Worm (Caenorhabditis elegans): ENCODE measurements around the gene nhx-1.
A peak's percentile ranks its signal among the peaks of the same experiment; 100 is the strongest.

The nhx-1 gene

DNA sequence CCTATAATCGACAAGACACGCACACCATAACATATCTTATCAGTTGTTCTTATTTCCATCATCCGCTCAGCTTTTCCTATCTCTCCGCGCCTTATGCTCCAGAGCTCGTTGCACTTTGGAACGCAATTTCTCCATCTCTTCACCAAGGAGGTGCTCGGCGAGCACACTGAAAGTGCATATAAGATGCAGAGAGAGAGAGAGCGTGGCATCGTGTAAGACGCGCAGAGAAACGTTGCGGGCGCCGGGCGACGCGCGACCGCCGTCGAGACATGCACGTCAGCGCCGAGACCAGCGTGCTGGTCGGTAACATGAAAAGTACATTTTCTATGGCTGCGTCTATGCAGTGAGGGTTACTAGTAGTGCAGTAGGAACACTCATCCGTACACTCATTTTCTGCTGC, 7.6 kb downstream of the nhx-1 start (continued):
- TF ChIP-seq snpc-4 (GFP tag; optimal IDR thresholded peaks at IDR 0.05) (peak; percentile 62), snpc-4 (tag; optimal IDR thresholded peaks at IDR 0.05) (peak; percentile 67 to 91 (median 82)), lag-1 (GFP tag; IDR thresholded peaks at IDR 0.05) (no peak), ztf-18 (tag; optimal IDR thresholded peaks at IDR 0.05) (peak; percentile 37), tbp1 (GFP tag; optimal IDR thresholded peaks at IDR 0.05) (no peak), somi-1 (GFP tag; optimal IDR thresholded peaks at IDR 0.05) (peak; percentile 39)

DNA sequence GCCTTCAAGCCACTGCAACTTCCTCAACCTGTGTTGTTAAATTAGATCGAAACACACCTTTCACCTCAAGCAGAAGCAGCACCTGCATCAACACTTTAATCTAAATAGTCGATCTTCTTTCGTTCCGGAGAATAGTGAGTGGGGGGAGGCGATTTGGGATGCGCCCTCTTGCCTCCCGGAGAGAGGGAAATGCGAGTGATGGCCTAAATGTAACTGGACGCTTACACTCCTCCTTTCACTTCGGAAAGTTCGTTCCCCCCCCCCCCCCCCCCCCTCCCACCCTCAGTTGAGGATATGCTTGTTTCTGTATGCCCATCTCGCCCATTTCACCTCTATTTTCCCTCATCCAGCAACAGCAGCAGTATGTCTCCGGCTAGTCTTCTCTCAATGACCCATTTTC, 12.1 kb downstream of the nhx-1 start:
- TF ChIP-seq egrh-3 (GFP tag; IDR thresholded peaks at IDR 0.05) (peak; percentile 56; the same call in 1 of the 2 replicates), nfyb-1 (GFP tag; IDR thresholded peaks at IDR 0.05) (no peak), zfh-2 (GFP tag; conservative IDR thresholded peaks at IDR 0.05) (peak; percentile 76), dpl-1 (GFP tag; optimal IDR thresholded peaks at IDR 0.05) (no peak)

DNA sequence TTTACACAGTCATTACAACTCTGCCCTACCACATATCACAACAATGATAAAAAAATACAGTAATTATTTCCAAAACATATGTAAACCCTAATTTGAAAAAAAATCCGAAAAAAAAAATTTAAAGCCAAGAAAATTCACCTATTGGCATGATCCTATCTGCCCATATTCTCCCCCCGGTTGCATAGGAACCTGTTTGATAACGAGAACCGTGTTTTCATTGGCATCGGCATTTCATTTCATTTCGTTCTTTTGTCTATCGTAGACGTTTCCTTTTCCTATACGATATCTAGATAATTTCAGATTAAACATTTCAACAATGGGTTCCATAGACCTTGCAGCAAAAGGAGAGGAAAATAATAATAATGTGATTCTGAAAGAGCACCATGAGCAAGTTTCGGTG, 13.6 kb downstream of the nhx-1 start, which contains the start of gene mboa-1:
TSS of gene mboa-1 (plus strand) at position 301 of the 400 bp plus-strand sequence.
- TF ChIP-seq tbp1 (GFP tag; optimal IDR thresholded peaks at IDR 0.05) (no peak), lin-35 (GFP tag; optimal IDR thresholded peaks at IDR 0.05) (no peak), madf-8 (GFP tag; conservative IDR thresholded peaks at IDR 0.05) (no peak), C06A6.2 (GFP tag; conservative IDR thresholded peaks at IDR 0.05) (no peak), F52B5.7 (tag; optimal IDR thresholded peaks at IDR 0.05) (no peak), hlh-26 (GFP tag; conservative IDR thresholded peaks at IDR 0.05) (no peak), B0336.3 (GFP tag; IDR thresholded peaks at IDR 0.05) (no peak), athp-1 (tag; optimal IDR thresholded peaks at IDR 0.05) (no peak), F37B4.10 (GFP tag; IDR thresholded peaks at IDR 0.05) (no peak), madf-10 (tag; optimal IDR thresholded peaks at IDR 0.05) (no peak), cebp-1 (GFP tag; IDR thresholded peaks at IDR 0.05) (no peak), cebp-1 (tag; optimal IDR thresholded peaks at IDR 0.05) (no peak), nhr-179 (tag; optimal IDR thresholded peaks at IDR 0.05) (no peak), T07F8.4 (tag; optimal IDR thresholded peaks at IDR 0.05) (no peak), ztf-28 (GFP tag; IDR thresholded peaks at IDR 0.05) (no peak), egl-18 (GFP tag; IDR thresholded peaks at IDR 0.05) (no peak), ceh-27 (GFP tag; optimal IDR thresholded peaks at IDR 0.05) (no peak), ZK185.1 (tag; optimal IDR thresholded peaks at IDR 0.05; ENCODE audit: poor library complexity, severe bottlenecking) (no peak)

DNA sequence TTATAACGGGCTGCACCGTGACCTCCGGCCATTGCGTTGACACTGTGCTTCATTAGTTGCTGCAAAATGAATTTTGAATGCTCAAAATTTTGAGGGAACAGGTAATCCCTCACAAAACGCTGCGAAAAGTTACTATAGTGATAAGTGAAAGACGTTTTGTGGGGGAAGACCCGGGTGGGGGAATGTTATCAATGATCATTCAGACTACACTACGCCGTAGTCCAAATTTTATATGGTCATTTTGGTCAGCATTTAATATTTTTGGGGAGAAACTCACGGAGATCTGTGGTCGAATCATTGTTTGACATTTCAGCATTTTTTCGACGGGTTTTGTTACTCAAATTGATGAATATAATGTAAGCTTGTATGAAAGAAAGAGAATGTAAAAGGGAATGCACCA, 22.3 kb downstream of the nhx-1 start:
- TF ChIP-seq nhr-80 (tag; optimal IDR thresholded peaks at IDR 0.05) (peak; percentile 25), akir-1 (GFP tag; optimal IDR thresholded peaks at IDR 0.05) (no peak), cebp-1 (GFP tag; IDR thresholded peaks at IDR 0.05) (no peak), cebp-1 (tag; optimal IDR thresholded peaks at IDR 0.05) (peak; percentile 8)

DNA sequence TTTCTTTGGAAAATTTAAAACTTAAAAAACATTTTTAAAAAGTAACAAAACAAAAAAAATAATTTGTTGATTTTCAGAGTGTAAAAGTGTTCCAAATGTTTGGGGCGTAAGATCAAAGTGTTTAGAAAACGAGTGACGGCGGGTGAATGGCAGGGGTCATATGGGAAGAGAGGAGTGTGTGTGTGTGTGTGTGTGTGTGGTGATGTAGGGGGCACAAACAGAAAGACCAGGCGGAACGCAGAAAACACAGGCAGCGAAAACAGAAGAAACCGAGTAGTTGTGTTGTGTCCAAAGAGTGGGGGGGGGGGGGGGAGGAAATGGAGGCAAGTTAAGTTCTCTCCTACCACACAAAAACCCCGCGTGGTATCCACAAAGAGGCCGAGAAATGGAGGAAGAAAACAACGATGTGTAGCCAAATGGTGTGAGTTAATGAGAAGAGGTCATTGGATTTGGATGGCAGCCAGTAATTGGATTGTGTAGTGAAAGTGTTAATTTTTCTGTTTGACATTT, 23.3 kb downstream of the nhx-1 start, which contains the start of gene B0395.3:
TSS of gene B0395.3 (minus strand) at position 51 of the 510 bp plus-strand sequence.
- TF ChIP-seq madf-3 (GFP tag; IDR thresholded peaks at IDR 0.05), result no peak
- TF ChIP-seq aptf-3 (GFP tag; IDR thresholded peaks at IDR 0.05), result no peak
- TF ChIP-seq pha-4 (tag; optimal IDR thresholded peaks at IDR 0.05), result no peak
- TF ChIP-seq hlh-12 (tag; optimal IDR thresholded peaks at IDR 0.05), result no peak
- no peak for TF ChIP-seq snpc-1.1 (tag; optimal IDR thresholded peaks at IDR 0.05; ENCODE audit: insufficient read depth)
- TF ChIP-seq snpc-1.3 (tag; optimal IDR thresholded peaks at IDR 0.05; ENCODE audit: insufficient read depth), result no peak
- 0 out of 2 replicates have a peak, but pooled peaks have one; percentile 21 for TF ChIP-seq rcor-1 (GFP tag; IDR thresholded peaks at IDR 0.05)
- no peak for TF ChIP-seq lin-54 (GFP tag; optimal IDR thresholded peaks at IDR 0.05)
- TF ChIP-seq nhr-80 (tag; optimal IDR thresholded peaks at IDR 0.05), result peak; percentile 66
- TF ChIP-seq tbp1 (GFP tag; optimal IDR thresholded peaks at IDR 0.05), result peak; percentile 31
- TF ChIP-seq Y53F4B.3 (GFP tag; IDR thresholded peaks at IDR 0.05), result no peak
- TF ChIP-seq K11D2.4 (GFP tag; IDR thresholded peaks at IDR 0.05), result no peak
- TF ChIP-seq T07F8.4 (tag; optimal IDR thresholded peaks at IDR 0.05), result no peak
- no peak for TF ChIP-seq F57C9.4 (tag; optimal IDR thresholded peaks at IDR 0.05)
- TF ChIP-seq nfya-2 (GFP tag; IDR thresholded peaks at IDR 0.05), result no peak
- TF ChIP-seq him-1 (tag; optimal IDR thresholded peaks at IDR 0.05), result no peak
- peak in 1 of 3 experiments; percentile 10 for TF ChIP-seq lin-35 (GFP tag; optimal IDR thresholded peaks at IDR 0.05)
- TF ChIP-seq ceh-58 (GFP tag; IDR thresholded peaks at IDR 0.05), result no peak
- TF ChIP-seq F52B5.7 (tag; optimal IDR thresholded peaks at IDR 0.05), result no peak

All from whole organism, young adult.